Worm (Caenorhabditis elegans) whole organism, L3 larva: ENCODE measurements around the gene F56F11.1.
A peak's percentile ranks its signal among the peaks of the same experiment; 100 is the strongest.
"Not testable (repeated sequence)": the region's sequence is repeated elsewhere in the genome, so short reads cannot be mapped to it uniquely, and the experiment has no call there.

Experiments used
- R02D3.7 ChIP-seq: fragments of 150-350 bp; optimal IDR thresholded peaks from 2 replicates; lab custom pipeline; 2014; ENCODE audit warnings: missing biosample characterization, missing genetic modification characterization
- ZK546.5 ChIP-seq: sonication (generic microtip); optimal IDR thresholded peaks from 2 replicates; lab custom pipeline; 2017; ENCODE audit warnings: missing biosample characterization, missing genetic modification characterization
- aly-2 ChIP-seq: fragments of 150-350 bp; optimal IDR thresholded peaks from 2 replicates; lab custom pipeline; 2014; ENCODE audit warnings: missing biosample characterization, missing genetic modification characterization
- ama-1 ChIP-seq: fragments of 150-350 bp; optimal IDR thresholded peaks from 2 replicates; lab custom pipeline; 2018
- ceh-16 ChIP-seq: sonication (generic microtip); optimal IDR thresholded peaks from 2 replicates; lab custom pipeline; 2017; ENCODE audit warnings: missing biosample characterization, missing genetic modification characterization
- ceh-82 ChIP-seq: fragments of 150-350 bp; optimal IDR thresholded peaks from 2 replicates; lab custom pipeline; 2014; ENCODE audit warnings: missing biosample characterization, missing genetic modification characterization
- ceh-9 ChIP-seq: sonication (generic microtip); optimal IDR thresholded peaks from 2 replicates; lab custom pipeline; 2018; ENCODE audit warnings: missing biosample characterization, missing genetic modification characterization
- daf-12 ChIP-seq: fragments of 150-350 bp; optimal IDR thresholded peaks from 2 replicates; lab custom pipeline; 2014; ENCODE audit warnings: missing biosample characterization, missing genetic modification reagents, missing genetic modification characterization
- egl-27 ChIP-seq: sonication (generic microtip); optimal IDR thresholded peaks from 4 replicates; lab custom pipeline; 2017; ENCODE audit warnings: missing biosample characterization, missing genetic modification reagents, missing genetic modification characterization
- elt-2 ChIP-seq: sonication (generic microtip); optimal IDR thresholded peaks from 2 replicates; lab custom pipeline; 2016; ENCODE audit warnings: missing genetic modification reagents, mild to moderate bottlenecking, missing genetic modification characterization, missing compliant biosample characterization
- fkh-2 ChIP-seq: fragments of 150-350 bp; optimal IDR thresholded peaks from 2 replicates; lab custom pipeline; 2014; ENCODE audit warnings: missing biosample characterization, missing genetic modification reagents, missing genetic modification characterization
- hmg-11 ChIP-seq: sonication (generic microtip); optimal IDR thresholded peaks from 2 replicates; lab custom pipeline; 2016; ENCODE audit warnings: missing genetic modification characterization, missing compliant biosample characterization
- jun-1 ChIP-seq: fragments of 150-350 bp; optimal IDR thresholded peaks from 2 replicates; lab custom pipeline; 2014; ENCODE audit warnings: missing biosample characterization, missing genetic modification reagents, missing genetic modification characterization
- lin-39 ChIP-seq: fragments of 150-350 bp; optimal IDR thresholded peaks from 2 replicates; lab custom pipeline; 2018; ENCODE audit warnings: missing biosample characterization, missing genetic modification reagents, missing genetic modification characterization
- lsy-12 ChIP-seq: sonication (generic microtip); optimal IDR thresholded peaks from 2 replicates; lab custom pipeline; 2016; ENCODE audit warnings: mild to moderate bottlenecking, missing genetic modification characterization, missing compliant biosample characterization
- mml-1 ChIP-seq: fragments of 150-350 bp; sonication (generic microtip); optimal IDR thresholded peaks from 3 replicates; lab custom pipeline; 2014; ENCODE audit warnings: missing biosample characterization, missing genetic modification characterization
- nfya-1 ChIP-seq: sonication (generic microtip); optimal IDR thresholded peaks from 2 replicates; lab custom pipeline; 2017; ENCODE audit warnings: missing genetic modification characterization, mild to moderate bottlenecking, missing compliant biosample characterization, antibody characterized with exemption, moderate library complexity; ENCODE audit not compliant: insufficient read depth
- nhr-11 ChIP-seq: fragments of 150-350 bp; optimal IDR thresholded peaks from 2 replicates; lab custom pipeline; 2014; ENCODE audit warnings: missing biosample characterization, missing genetic modification characterization
- nhr-12 ChIP-seq: fragments of 150-350 bp; optimal IDR thresholded peaks from 2 replicates; lab custom pipeline; 2014; ENCODE audit warnings: missing biosample characterization, missing genetic modification characterization
- nhr-23 ChIP-seq: fragments of 150-350 bp; optimal IDR thresholded peaks from 2 replicates; lab custom pipeline; 2014; ENCODE audit warnings: missing biosample characterization, missing genetic modification reagents, missing genetic modification characterization
- nhr-237 ChIP-seq: fragments of 150-350 bp; optimal IDR thresholded peaks from 2 replicates; lab custom pipeline; 2014; ENCODE audit warnings: missing biosample characterization, missing genetic modification characterization
- nhr-25 ChIP-seq: sonication (generic microtip); optimal IDR thresholded peaks from 2 replicates; lab custom pipeline; 2017; ENCODE audit warnings: missing biosample characterization, missing genetic modification characterization
- nhr-67 ChIP-seq: fragments of 150-350 bp; optimal IDR thresholded peaks from 2 replicates; lab custom pipeline; 2014; ENCODE audit warnings: missing biosample characterization, missing genetic modification characterization
- nhr-77 ChIP-seq: fragments of 150-350 bp; optimal IDR thresholded peaks from 2 replicates; lab custom pipeline; 2014; ENCODE audit warnings: missing biosample characterization, missing genetic modification characterization
- pha-4 ChIP-seq: fragments of 150-350 bp; optimal IDR thresholded peaks from 2 replicates; lab custom pipeline; 2014; ENCODE audit warnings: missing biosample characterization, missing genetic modification reagents, missing genetic modification characterization
- sea-2 ChIP-seq: fragments of 150-350 bp; sonication (generic microtip); optimal IDR thresholded peaks from 4 replicates; lab custom pipeline; 2014; ENCODE audit warnings: missing biosample characterization, missing genetic modification reagents, missing genetic modification characterization
- skn-1 ChIP-seq: fragments of 150-350 bp; optimal IDR thresholded peaks from 2 replicates; lab custom pipeline; 2014; ENCODE audit warnings: missing biosample characterization, missing genetic modification characterization
- tbx-2 ChIP-seq: sonication (generic microtip); optimal IDR thresholded peaks from 2 replicates; lab custom pipeline; 2016; ENCODE audit warnings: mild to moderate bottlenecking, missing genetic modification characterization, missing compliant biosample characterization
- unc-62 ChIP-seq: fragments of 150-350 bp; sonication (generic microtip); optimal IDR thresholded peaks from 4 replicates; lab custom pipeline; 2014; ENCODE audit warnings: missing biosample characterization, missing genetic modification reagents, missing genetic modification characterization
- ztf-11 ChIP-seq: fragments of 150-350 bp; optimal IDR thresholded peaks from 2 replicates; lab custom pipeline; 2014; ENCODE audit warnings: missing biosample characterization, missing genetic modification characterization

F56F11.1 gene

DNA sequence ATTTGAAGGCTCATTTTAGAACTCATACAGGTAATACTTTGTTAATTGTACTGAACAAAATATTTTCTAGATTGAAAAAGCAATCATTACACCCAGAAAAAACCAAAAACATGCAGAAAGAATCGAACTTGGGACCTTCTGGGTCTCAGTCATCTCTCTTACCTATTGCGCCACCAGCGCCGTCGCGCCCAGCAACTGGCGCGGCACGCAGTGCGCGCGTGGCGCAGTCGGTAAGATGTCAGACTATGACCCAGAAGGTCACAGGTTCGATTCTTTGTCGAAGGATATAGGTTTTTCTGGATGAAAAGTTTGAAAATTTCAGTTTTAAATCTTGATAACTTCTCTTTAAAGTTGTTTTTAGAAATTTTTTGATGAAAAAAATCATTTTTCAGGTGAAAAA is 11.8 kb upstream of the F56F11.1 start:
- TF ChIP-seq lsy-12 (tag; lab: Kevin White, UChicago), result no peak
- no peak for TF ChIP-seq daf-12 (tag; lab: Kevin White, UChicago)
- no peak for TF ChIP-seq ZK546.5 (tag; lab: Kevin White, UChicago)
- TF ChIP-seq lin-39 (tag; lab: Kevin White, UChicago), result no peak
- TF ChIP-seq ceh-82 (tag; lab: Kevin White, UChicago), result no peak
- TF ChIP-seq nhr-25, result no peak

ce11 chrIII:2881117-2881516 is 10.4 kb upstream of the F56F11.1 start:
- TF ChIP-seq pha-4 (tag; lab: Kevin White, UChicago) (peak; percentile 11), ZK546.5 (tag; lab: Kevin White, UChicago) (no peak), tbx-2 (tag; lab: Kevin White, UChicago) (no peak), nhr-25 (no peak), nhr-77 (tag; lab: Kevin White, UChicago) (no peak), nfya-1 (peak; percentile 8), mml-1 (tag; lab: Kevin White, UChicago) (no peak), hmg-11 (peak; percentile 49), egl-27 (tag; lab: Kevin White, UChicago) (no peak), daf-12 (tag; lab: Kevin White, UChicago) (no peak), elt-2 (tag; lab: Kevin White, UChicago) (no peak)

ce11 chrIII:2881989-2882388 is 9.6 kb upstream of the F56F11.1 start, which contains the start of gene F56F11.2:
Gene F56F11.2 (plus strand): TSS chrIII:2882289.
- not testable (repeated sequence) for TF ChIP-seq nhr-25; fkh-2 (tag; lab: Kevin White, UChicago); ama-1 (lab: Kevin White, UChicago)

ce11 chrIII:2899705-2900104 is 8.2 kb downstream of the F56F11.1 start:
- TF ChIP-seq nhr-23 (no peak), jun-1 (tag; lab: Kevin White, UChicago) (no peak), skn-1 (tag; lab: Kevin White, UChicago) (no peak), egl-27 (tag; lab: Kevin White, UChicago) (no peak), aly-2 (no peak), sea-2 (GFP tag; lab: Kevin White, UChicago) (no peak), ceh-9 (tag; lab: Kevin White, UChicago) (no peak)

DNA sequence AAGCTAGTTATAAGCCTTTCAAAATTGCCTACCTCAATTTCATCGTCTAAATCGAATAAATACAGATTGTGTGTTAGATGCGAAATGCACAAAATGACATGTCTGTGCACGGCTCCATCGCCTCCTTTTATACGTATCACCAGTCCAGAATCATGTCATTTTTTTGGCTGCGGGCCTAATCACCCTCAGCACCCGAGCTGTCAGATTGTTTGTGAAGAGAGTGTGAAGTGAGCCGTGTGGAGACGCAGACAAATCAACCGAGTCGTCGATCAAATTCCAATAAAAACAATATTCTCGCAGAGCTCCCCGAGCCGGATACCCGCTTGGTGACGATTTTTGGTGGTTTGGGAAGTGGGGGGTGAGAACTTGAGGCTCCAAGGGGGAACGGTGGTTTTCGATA is 9.6 kb downstream of the F56F11.1 start, which contains the start of gene idpa-1:
idpa-1 (minus strand) TSS at position 101 of the 400 bp plus-strand sequence.
- TF ChIP-seq ceh-16 (tag; lab: Kevin White, UChicago), result no peak
- TF ChIP-seq unc-62 (GFP tag; lab: Kevin White, UChicago), result no peak

DNA sequence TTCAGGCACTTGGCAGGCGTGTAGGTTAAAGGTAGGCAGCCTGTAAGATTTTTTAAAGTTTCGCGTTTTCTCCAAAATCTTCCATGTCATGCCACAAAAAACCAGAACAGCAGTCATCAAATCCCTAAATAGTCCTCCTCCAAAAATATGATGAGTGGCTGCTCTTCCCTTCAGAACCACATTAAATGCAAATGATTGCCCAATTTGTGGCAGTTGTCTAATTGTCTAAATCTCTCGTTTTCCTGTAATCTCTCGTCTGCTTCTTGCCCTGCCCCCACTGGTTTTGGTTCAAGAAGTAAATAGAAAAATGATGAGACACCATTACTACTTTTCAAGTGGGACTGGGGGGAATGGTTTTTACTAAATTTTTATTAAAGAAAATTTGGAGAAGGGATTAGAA is 12.6 kb downstream of the F56F11.1 start:
- no peak for TF ChIP-seq ceh-16 (tag; lab: Kevin White, UChicago)
- TF ChIP-seq nhr-12, result no peak
- TF ChIP-seq nhr-67 (tag; lab: Kevin White, UChicago), result no peak
- TF ChIP-seq ZK546.5 (tag; lab: Kevin White, UChicago), result no peak
- no peak for TF ChIP-seq ztf-11 (tag; lab: Kevin White, UChicago)
- no peak for TF ChIP-seq sea-2 (GFP tag; lab: Kevin White, UChicago)
- TF ChIP-seq lsy-12 (tag; lab: Kevin White, UChicago), result no peak
- no peak for TF ChIP-seq R02D3.7
- no peak for TF ChIP-seq skn-1 (tag; lab: Kevin White, UChicago)

ce11 chrIII:2907819-2908218 is 16.3 kb downstream of the F56F11.1 start:
- TF ChIP-seq nhr-11 (tag; lab: Kevin White, UChicago) (no peak), nhr-237 (no peak), hmg-11 (peak; percentile 3)
